Fruit fly (Drosophila melanogaster): ENCODE data around the gene Cpr72Ec.

Cpr72Ec gene

dm6 chr3L:16408609-16409439, 41.7 kb upstream of the Cpr72Ec start (continued):
- no peak for TF ChIP-seq Elba2 (GFP tag; optimal IDR thresholded peaks at IDR 0.05)
- TF ChIP-seq Ravus (GFP tag; IDR thresholded peaks at IDR 0.05) = no peak
- TF ChIP-seq schlank (tag; optimal IDR thresholded peaks at IDR 0.05) = no peak
- TF ChIP-seq H15 (GFP tag; IDR thresholded peaks at IDR 0.05) = no peak
- no peak for TF ChIP-seq pho (GFP tag; optimal IDR thresholded peaks at IDR 0.05)
- TF ChIP-seq Atf6 (GFP tag; IDR thresholded peaks at IDR 0.05) = no peak
- TF ChIP-seq CG7987 (GFP tag; optimal IDR thresholded peaks at IDR 0.05) = peak; percentile 4
- peak; percentile 45 for TF ChIP-seq lbe (GFP tag; optimal IDR thresholded peaks at IDR 0.05)
- TF ChIP-seq CG32532 (GFP tag; IDR thresholded peaks at IDR 0.05) = no peak
- TF ChIP-seq CG14860 (GFP tag; IDR thresholded peaks at IDR 0.05; ENCODE audit: partially characterized antibody) = no peak
- no peak for TF ChIP-seq CG11696 (GFP tag; IDR thresholded peaks at IDR 0.05)
- no peak for TF ChIP-seq CG4617 (GFP tag; optimal IDR thresholded peaks at IDR 0.05; ENCODE audit: borderline replicate concordance)
- no peak for TF ChIP-seq CG30403 (GFP tag; optimal IDR thresholded peaks at IDR 0.05)
- no peak for TF ChIP-seq NFAT (GFP tag; IDR thresholded peaks at IDR 0.05)
- TF ChIP-seq Lpt (GFP tag; optimal IDR thresholded peaks at IDR 0.05) = no peak
- TF ChIP-seq Dip2 (GFP tag; IDR thresholded peaks at IDR 0.05) = no peak
- no peak; the same call in 3 of the 4 replicates for TF ChIP-seq Gug (GFP tag; IDR thresholded peaks at IDR 0.05)
- TF ChIP-seq CG11093 (GFP tag; IDR thresholded peaks at IDR 0.05) = no peak
- TF ChIP-seq h (optimal IDR thresholded peaks at IDR 0.05) = no peak
- no peak for TF ChIP-seq CG12155 (GFP tag; optimal IDR thresholded peaks at IDR 0.05)
- no peak for TF ChIP-seq aop (GFP tag; IDR thresholded peaks at IDR 0.05)
- no peak for TF ChIP-seq lov (optimal IDR thresholded peaks at IDR 0.05)
- TF ChIP-seq lov (GFP tag; IDR thresholded peaks at IDR 0.05) = 0 out of 3 replicates have a peak, but pooled peaks have one; percentile 61
- no peak for TF ChIP-seq CG4424 (GFP tag; optimal IDR thresholded peaks at IDR 0.05)
- TF ChIP-seq CG9609 (GFP tag; optimal IDR thresholded peaks at IDR 0.05) = no peak
- TF ChIP-seq CG6813 (GFP tag; optimal IDR thresholded peaks at IDR 0.05) = peak; percentile 70
- peak in 1 of 2 experiments; percentile 76 for TF ChIP-seq Hr51 (GFP tag; optimal IDR thresholded peaks at IDR 0.05)
- TF ChIP-seq Fer2 (tag; optimal IDR thresholded peaks at IDR 0.05) = no peak
- no peak for TF ChIP-seq CG9932 (GFP tag; IDR thresholded peaks at IDR 0.05)
- no peak for TF ChIP-seq CkIIα-i1 (GFP tag; IDR thresholded peaks at IDR 0.05)
- TF ChIP-seq CG30431 (GFP tag; optimal IDR thresholded peaks at IDR 0.05) = peak; percentile 17
- peak; percentile 38; the same call in 1 of the 2 replicates for TF ChIP-seq CG1024 (GFP tag; IDR thresholded peaks at IDR 0.05)
- no peak; the same call in 2 of the 3 replicates for TF ChIP-seq B-H1 (GFP tag; IDR thresholded peaks at IDR 0.05)
- TF ChIP-seq sob (GFP tag; IDR thresholded peaks at IDR 0.05) = no peak
- TF ChIP-seq eyg (GFP tag; optimal IDR thresholded peaks at IDR 0.05) = no peak
- no peak for TF ChIP-seq CG18599 (GFP tag; optimal IDR thresholded peaks at IDR 0.05)
- TF ChIP-seq CG18764 (GFP tag; optimal IDR thresholded peaks at IDR 0.05) = peak; percentile 54
- no peak for TF ChIP-seq hb (GFP tag; IDR thresholded peaks at IDR 0.05; ENCODE audit: partially characterized antibody)
- TF ChIP-seq B-H2 (GFP tag; optimal IDR thresholded peaks at IDR 0.05) = no peak
- TF ChIP-seq CG14014 (GFP tag; IDR thresholded peaks at IDR 0.05) = no peak
- TF ChIP-seq Gsc (GFP tag; IDR thresholded peaks at IDR 0.05) = no peak
- TF ChIP-seq CG17829 (tag; optimal IDR thresholded peaks at IDR 0.05) = peak; percentile 31
- TF ChIP-seq CG1603 (tag; optimal IDR thresholded peaks at IDR 0.05) = peak; percentile 48
- TF ChIP-seq Ada2b (GFP tag; IDR thresholded peaks at IDR 0.05) = no peak
- TF ChIP-seq tna (GFP tag; IDR thresholded peaks at IDR 0.05; ENCODE audit: partially characterized antibody) = no peak
- TF ChIP-seq CG2712 (tag; optimal IDR thresholded peaks at IDR 0.05) = no peak
- no peak for TF ChIP-seq CG17612 (GFP tag; IDR thresholded peaks at IDR 0.05)
- TF ChIP-seq inv (GFP tag; IDR thresholded peaks at IDR 0.05; ENCODE audit: partially characterized antibody) = no peak
- no peak for TF ChIP-seq CG7556 (GFP tag; optimal IDR thresholded peaks at IDR 0.05)
- TF ChIP-seq CG2889 (GFP tag; IDR thresholded peaks at IDR 0.05) = no peak
- peak; percentile 75 for TF ChIP-seq CG2202 (tag; optimal IDR thresholded peaks at IDR 0.05)
